Fruit fly (Drosophila melanogaster) S2 (cell line): ENCODE results near the gene CG8036.

Experiments
- CG8478 ChIP-seq: fragments of >200 bp; optimal IDR thresholded peaks from 2 replicates; lab custom pipeline; 2018
- CTCF ChIP-seq, 2 experiments: fragments of >200 bp; optimal IDR thresholded peaks; 2 replicates each; lab custom pipeline; 2018

CG8036 gene

DNA sequence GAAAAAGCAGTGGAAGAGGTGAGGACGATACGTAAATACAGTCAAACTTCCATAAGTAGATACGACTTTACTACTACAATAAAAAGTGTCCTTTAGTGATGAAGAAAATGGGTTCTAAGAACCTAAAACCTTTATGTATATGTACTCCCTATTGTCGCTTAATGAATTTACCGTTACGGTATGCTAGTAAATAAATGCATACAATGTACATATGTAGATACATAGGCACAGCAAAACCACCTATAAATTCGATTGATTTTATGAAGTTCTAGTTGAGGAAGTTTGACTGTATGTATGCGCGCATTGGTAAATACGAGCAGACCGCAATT lies 48.8 kb downstream of the CG8036 start:
- TF ChIP-seq CG8478 (lab: Kevin White, UChicago) (no peak), CTCF (optimal IDR thresholded peaks at IDR 0.05; lab: Kevin White, UChicago) (no peak)

DNA sequence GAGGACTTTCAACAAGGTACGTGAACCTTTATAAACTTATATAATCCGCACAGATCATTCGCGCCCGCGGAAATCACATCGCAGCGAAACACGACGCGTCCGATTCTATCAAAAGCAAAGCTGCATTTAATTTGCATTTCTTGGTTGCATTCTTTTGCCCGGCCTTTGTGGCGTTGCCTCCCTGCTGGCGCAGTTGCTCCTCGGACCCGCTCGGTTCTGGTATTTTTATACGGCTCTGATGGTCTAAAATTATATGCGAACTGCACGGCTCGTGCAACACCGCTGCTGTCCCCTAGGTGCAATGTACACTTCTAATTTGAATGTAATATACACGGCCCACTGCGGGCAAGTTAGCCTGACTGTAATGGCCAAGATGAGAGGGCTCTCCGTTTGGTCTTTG lies 50.7 kb downstream of the CG8036 start, which contains the start of gene Cks85A:
TSS of gene Cks85A (minus strand) at position 101 of the 400 bp plus-strand sequence.
- no peak for TF ChIP-seq CTCF (optimal IDR thresholded peaks at IDR 0.05; lab: Kevin White, UChicago)
- TF ChIP-seq CG8478 (lab: Kevin White, UChicago) = no peak

DNA sequence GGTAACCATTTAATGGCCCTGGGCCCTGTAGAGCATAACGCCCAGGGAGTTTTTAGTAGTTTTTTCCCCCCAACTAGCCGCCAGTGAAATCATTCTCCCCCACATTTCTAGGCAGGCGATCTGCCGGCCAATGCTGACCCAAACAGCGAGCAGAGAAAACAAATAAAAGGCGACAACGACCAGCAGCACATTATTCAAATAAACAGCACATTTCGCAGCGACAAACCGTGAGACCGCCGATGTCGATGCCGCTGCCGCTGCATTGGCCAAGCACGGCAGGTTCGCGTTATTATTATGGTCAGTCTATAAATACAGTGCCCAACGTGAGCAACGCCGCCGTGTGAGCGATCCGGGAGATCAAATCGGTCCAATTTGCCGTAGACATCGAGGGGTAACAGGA lies 51.2 kb downstream of the CG8036 start, which contains the start of gene CG11760:
TSS of gene CG11760 (plus strand) at position 301 of the 400 bp plus-strand sequence.
- TF ChIP-seq CG8478 (lab: Kevin White, UChicago) (no peak), CTCF (optimal IDR thresholded peaks at IDR 0.05; lab: Kevin White, UChicago) (no peak)

- TF ChIP-seq CTCF (optimal IDR thresholded peaks at IDR 0.05; lab: Kevin White, UChicago) (no peak), CG8478 (lab: Kevin White, UChicago) (no peak)
Measured at dm6 chr3R:8721071-8721470, 53.4 kb downstream of the CG8036 start, which contains the start of gene CG8136. Gene CG8136, plus strand, starts transcription at chr3R:8721371.

- TF ChIP-seq CG8478 (lab: Kevin White, UChicago) (no peak), CTCF (optimal IDR thresholded peaks at IDR 0.05; lab: Kevin White, UChicago) (no peak)
Measured at dm6 chr3R:8722962-8723548, 55.4 kb downstream of the CG8036 start, which contains the start of gene nom. Gene nom, plus strand, starts transcription at chr3R:8723174.
